Worm (Caenorhabditis elegans) whole organism, late embryonic: Measurements from ENCODE around the gene F59G1.4.

ENCODE experiments used
- F13H6.1 ChIP-seq: sonication (generic microtip); optimal IDR thresholded peaks from 2 replicates; lab custom pipeline; 2016; ENCODE audit warnings: missing genetic modification characterization, missing compliant biosample characterization
- ets-4 ChIP-seq: sonication (generic microtip); optimal IDR thresholded peaks from 2 replicates; lab custom pipeline; 2016; ENCODE audit warnings: missing genetic modification characterization, missing compliant biosample characterization

- TF ChIP-seq F13H6.1, result no peak
- no peak for TF ChIP-seq ets-4
Measured at ce11 chrII:5952214-5952613, 56.2 kb downstream of the F59G1.4 start.
